Fruit fly (Drosophila melanogaster): ENCODE measurements around the gene CG13067.

CG13067 gene

dm6 chr3L:16291678-16292077 is 20.6 kb downstream of the CG13067 start:
- TF ChIP-seq CG17801 (GFP tag; optimal IDR thresholded peaks at IDR 0.05; ENCODE audit: partially characterized antibody) = no peak

- TF ChIP-seq CG17801 (GFP tag; optimal IDR thresholded peaks at IDR 0.05; ENCODE audit: partially characterized antibody) = no peak
Measured at dm6 chr3L:16295447-16295846, 24.4 kb downstream of the CG13067 start, which contains the start of gene CG4962. Gene CG4962, minus strand, starts transcription at chr3L:16295547.

dm6 chr3L:16301153-16301552 is 30.1 kb downstream of the CG13067 start, which contains the start of gene CG4982:
Gene CG4982, plus strand, starts transcription at chr3L:16301453.
- TF ChIP-seq CG17801 (GFP tag; optimal IDR thresholded peaks at IDR 0.05; ENCODE audit: partially characterized antibody) = no peak

dm6 chr3L:16303078-16303477 is 32.0 kb downstream of the CG13067 start, which contains the start of gene CG13044:
Gene CG13044, minus strand, starts transcription at chr3L:16303178.
- TF ChIP-seq CG17801 (GFP tag; optimal IDR thresholded peaks at IDR 0.05; ENCODE audit: partially characterized antibody) = no peak

dm6 chr3L:16303982-16304381 is 32.9 kb downstream of the CG13067 start, which contains the start of gene CG43249:
Gene CG43249, plus strand, starts transcription at chr3L:16304282.
- no peak for TF ChIP-seq CG17801 (GFP tag; optimal IDR thresholded peaks at IDR 0.05; ENCODE audit: partially characterized antibody)

dm6 chr3L:16305820-16306650 is 35.0 kb downstream of the CG13067 start, which contains the start of the genes CG13043 and CG13063:
Gene CG13043, minus strand, starts transcription at chr3L:16305870.
Gene CG13063, plus strand, starts transcription at chr3L:16306600.
- TF ChIP-seq CG17801 (GFP tag; optimal IDR thresholded peaks at IDR 0.05; ENCODE audit: partially characterized antibody) = no peak

dm6 chr3L:16308380-16308779 is 37.3 kb downstream of the CG13067 start, which contains the start of gene CG13042:
Gene CG13042, minus strand, starts transcription at chr3L:16308480.
- TF ChIP-seq CG17801 (GFP tag; optimal IDR thresholded peaks at IDR 0.05; ENCODE audit: partially characterized antibody) = no peak

- TF ChIP-seq CG17801 (GFP tag; optimal IDR thresholded peaks at IDR 0.05; ENCODE audit: partially characterized antibody) = no peak
Measured at dm6 chr3L:16309972-16310371, 38.9 kb downstream of the CG13067 start.

- no peak for TF ChIP-seq CG17801 (GFP tag; optimal IDR thresholded peaks at IDR 0.05; ENCODE audit: partially characterized antibody)
Measured at dm6 chr3L:16313985-16314384, 42.9 kb downstream of the CG13067 start, which contains the start of gene CG13062. Gene CG13062, plus strand, starts transcription at chr3L:16314285.

- TF ChIP-seq CG17801 (GFP tag; optimal IDR thresholded peaks at IDR 0.05; ENCODE audit: partially characterized antibody) = no peak
Measured at dm6 chr3L:16317724-16318123, 46.6 kb downstream of the CG13067 start, which contains the start of gene Nplp3. Gene Nplp3, plus strand, starts transcription at chr3L:16318024.

- no peak for TF ChIP-seq CG17801 (GFP tag; optimal IDR thresholded peaks at IDR 0.05; ENCODE audit: partially characterized antibody)
Measured at dm6 chr3L:16319399-16319906, 48.4 kb downstream of the CG13067 start, which contains the start of the genes CG13041 and CG13060. Gene CG13041, minus strand, starts transcription at chr3L:16319526. Gene CG13060, plus strand, starts transcription at chr3L:16319856.

- no peak for TF ChIP-seq CG17801 (GFP tag; optimal IDR thresholded peaks at IDR 0.05; ENCODE audit: partially characterized antibody)
Measured at dm6 chr3L:16321172-16321571, 50.1 kb downstream of the CG13067 start, which contains the start of gene CG42718. Gene CG42718, minus strand, starts transcription at chr3L:16321272.
